Worm (Caenorhabditis elegans): ENCODE data around the gene sru-24.

- no peak for TF ChIP-seq ama-1 (optimal IDR thresholded peaks at IDR 0.05)
- TF ChIP-seq ets-7 (tag; optimal IDR thresholded peaks at IDR 0.05), result no peak
- no peak for TF ChIP-seq tra-4 (tag; optimal IDR thresholded peaks at IDR 0.05)
- TF ChIP-seq tbx-11 (GFP tag; IDR thresholded peaks at IDR 0.05), result no peak
- no peak for TF ChIP-seq ceh-36 (tag; optimal IDR thresholded peaks at IDR 0.05)
- no peak for TF ChIP-seq F13C5.2 (tag; optimal IDR thresholded peaks at IDR 0.05)
- TF ChIP-seq B0310.2 (tag; optimal IDR thresholded peaks at IDR 0.05), result no peak
- no peak for TF ChIP-seq flt-1 (GFP tag; IDR thresholded peaks at IDR 0.05)
- TF ChIP-seq hnd-1 (tag; optimal IDR thresholded peaks at IDR 0.05), result no peak
- TF ChIP-seq sea-1 (GFP tag; conservative IDR thresholded peaks at IDR 0.05), result no peak
- no peak for TF ChIP-seq pes-1 (GFP tag; IDR thresholded peaks at IDR 0.05)
- TF ChIP-seq hmg-4 (GFP tag; optimal IDR thresholded peaks at IDR 0.05), result no peak
- no peak for TF ChIP-seq tbx-37 (GFP tag; conservative IDR thresholded peaks at IDR 0.05)
Observed at ce11 chrV:617917-618316, 53.3 kb downstream of the sru-24 start.

Measured in whole organism, early embryonic.